Worm (Caenorhabditis elegans) whole organism, L3 larva: ENCODE measurements around the gene lgc-8.

Experiments
- ama-1 ChIP-seq: fragments of 150-350 bp; optimal IDR thresholded peaks from 2 replicates; lab custom pipeline; 2018
- ceh-82 ChIP-seq: fragments of 150-350 bp; optimal IDR thresholded peaks from 2 replicates; lab custom pipeline; 2014; ENCODE audit warnings: missing biosample characterization, missing genetic modification characterization
- ceh-9 ChIP-seq: sonication (generic microtip); optimal IDR thresholded peaks from 2 replicates; lab custom pipeline; 2018; ENCODE audit warnings: missing biosample characterization, missing genetic modification characterization
- elt-1 ChIP-seq: fragments of 150-350 bp; optimal IDR thresholded peaks from 2 replicates; lab custom pipeline; 2014; ENCODE audit warnings: missing biosample characterization, missing genetic modification characterization
- elt-3 ChIP-seq, 3 experiments: fragments of 150-350 bp in 1 of 3; sonication (generic microtip) in 2 of 3; optimal IDR thresholded peaks; 2 replicates in 2 of 3; 4 replicates in 1 of 3; lab custom pipeline; 2014 to 2017; ENCODE audit warnings: missing biosample characterization in 3 of 3, missing genetic modification characterization in 3 of 3
- lsy-12 ChIP-seq: sonication (generic microtip); optimal IDR thresholded peaks from 2 replicates; lab custom pipeline; 2016; ENCODE audit warnings: mild to moderate bottlenecking, missing genetic modification characterization, missing compliant biosample characterization
- nhr-23 ChIP-seq: fragments of 150-350 bp; optimal IDR thresholded peaks from 2 replicates; lab custom pipeline; 2014; ENCODE audit warnings: missing biosample characterization, missing genetic modification reagents, missing genetic modification characterization
- nhr-237 ChIP-seq: fragments of 150-350 bp; optimal IDR thresholded peaks from 2 replicates; lab custom pipeline; 2014; ENCODE audit warnings: missing biosample characterization, missing genetic modification characterization
- nhr-28 ChIP-seq: fragments of 150-350 bp; optimal IDR thresholded peaks from 2 replicates; lab custom pipeline; 2014; ENCODE audit warnings: missing biosample characterization, missing genetic modification characterization
- nhr-76 ChIP-seq: fragments of 150-350 bp; sonication (generic microtip); optimal IDR thresholded peaks from 5 replicates; lab custom pipeline; 2014; ENCODE audit warnings: missing biosample characterization, missing genetic modification characterization
- pha-4 ChIP-seq: fragments of 150-350 bp; optimal IDR thresholded peaks from 2 replicates; lab custom pipeline; 2014; ENCODE audit warnings: missing biosample characterization, missing genetic modification reagents, missing genetic modification characterization
- skn-1 ChIP-seq: fragments of 150-350 bp; optimal IDR thresholded peaks from 2 replicates; lab custom pipeline; 2014; ENCODE audit warnings: missing biosample characterization, missing genetic modification characterization
- unc-62 ChIP-seq: fragments of 150-350 bp; sonication (generic microtip); optimal IDR thresholded peaks from 4 replicates; lab custom pipeline; 2014; ENCODE audit warnings: missing biosample characterization, missing genetic modification reagents, missing genetic modification characterization

ce11 chrIV:14757786-14758185, 42.2 kb downstream of the lgc-8 start:
- no peak for TF ChIP-seq lsy-12 (tag; lab: Kevin White, UChicago)
- no peak for TF ChIP-seq ceh-9 (tag; lab: Kevin White, UChicago)
- TF ChIP-seq nhr-237, result no peak
- no peak for TF ChIP-seq pha-4 (tag; lab: Kevin White, UChicago)
- no peak for TF ChIP-seq nhr-23 (tag; lab: Kevin White, UChicago)
- TF ChIP-seq elt-3 (tag; optimal IDR thresholded peaks at IDR 0.05; lab: Kevin White, UChicago), result no peak
- TF ChIP-seq elt-1 (tag; lab: Kevin White, UChicago), result no peak
- no peak for TF ChIP-seq skn-1 (tag; lab: Kevin White, UChicago)
- no peak for TF ChIP-seq ama-1 (lab: Kevin White, UChicago)
- TF ChIP-seq unc-62 (GFP tag; lab: Kevin White, UChicago), result no peak
- no peak for TF ChIP-seq ceh-82 (tag; lab: Kevin White, UChicago)
- no peak for TF ChIP-seq nhr-76 (tag; lab: Kevin White, UChicago)
- TF ChIP-seq nhr-28 (tag; lab: Kevin White, UChicago), result no peak
